Worm (Caenorhabditis elegans) whole organism, mixed stage, embryonic: ENCODE results near the gene clk-2.

Experiments used
- M03D4.4 ChIP-seq: sonication (generic microtip); optimal IDR thresholded peaks from 2 replicates; lab custom pipeline; 2017; ENCODE audit warnings: mild to moderate bottlenecking, missing genetic modification characterization, missing compliant biosample characterization
- bed-3 ChIP-seq: fragments of 200-800 bp; sonication (Bioruptor generic); optimal IDR thresholded peaks from 3 replicates; lab custom pipeline; 2018; ENCODE audit warnings: mild to moderate bottlenecking, missing genetic modification characterization, moderate library complexity, missing compliant biosample characterization
- blmp-1 ChIP-seq: fragments of 150-350 bp; optimal IDR thresholded peaks from 2 replicates; lab custom pipeline; 2014; ENCODE audit warnings: missing biosample characterization, missing genetic modification characterization
- ceh-39 ChIP-seq: fragments of 150-350 bp; optimal IDR thresholded peaks from 2 replicates; lab custom pipeline; 2014; ENCODE audit warnings: missing biosample characterization, missing genetic modification characterization
- ceh-43 ChIP-seq: fragments of 200-800 bp; sonication (Bioruptor generic); optimal IDR thresholded peaks from 2 replicates; lab custom pipeline; 2018; ENCODE audit warnings: mild to moderate bottlenecking, missing genetic modification characterization, moderate library complexity, missing compliant biosample characterization
- ceh-83 ChIP-seq: fragments of 200-800 bp; sonication (Bioruptor generic); optimal IDR thresholded peaks from 2 replicates; lab custom pipeline; 2018; ENCODE audit warnings: mild to moderate bottlenecking, missing genetic modification characterization, missing compliant biosample characterization
- ces-1 ChIP-seq: fragments of 150-350 bp; optimal IDR thresholded peaks from 2 replicates; lab custom pipeline; 2014; ENCODE audit warnings: missing biosample characterization, missing genetic modification reagents, missing genetic modification characterization
- cnd-1 ChIP-seq: fragments of 200-800 bp; sonication (Bioruptor generic); optimal IDR thresholded peaks from 2 replicates; lab custom pipeline; 2018; ENCODE audit warnings: mild to moderate bottlenecking, missing genetic modification characterization, missing compliant biosample characterization
- drap-1 ChIP-seq: fragments of 200-800 bp; sonication (Bioruptor generic); optimal IDR thresholded peaks from 3 replicates; lab custom pipeline; 2018; ENCODE audit warnings: mild to moderate bottlenecking, missing genetic modification characterization, missing compliant biosample characterization
- elt-3 ChIP-seq: fragments of 150-350 bp; optimal IDR thresholded peaks from 2 replicates; lab custom pipeline; 2014; ENCODE audit warnings: missing biosample characterization, missing genetic modification characterization
- flh-1 ChIP-seq: fragments of 200-800 bp; sonication (Bioruptor generic); optimal IDR thresholded peaks from 2 replicates; lab custom pipeline; 2018; ENCODE audit warnings: mild to moderate bottlenecking, missing genetic modification characterization, moderate library complexity, missing compliant biosample characterization
- ham-2 ChIP-seq: fragments of 200-800 bp; sonication (Bioruptor generic); optimal IDR thresholded peaks from 2 replicates; lab custom pipeline; 2018; ENCODE audit warnings: mild to moderate bottlenecking, missing genetic modification characterization, missing compliant biosample characterization
- hlh-1 ChIP-seq: fragments of 150-350 bp; optimal IDR thresholded peaks from 2 replicates; lab custom pipeline; 2014; ENCODE audit warnings: missing biosample characterization, missing genetic modification reagents, missing genetic modification characterization
- lin-13 ChIP-seq: fragments of 150-350 bp; optimal IDR thresholded peaks from 2 replicates; lab custom pipeline; 2014; ENCODE audit warnings: missing biosample characterization, missing genetic modification characterization
- lin-32 ChIP-seq: fragments of 200-800 bp; sonication (Bioruptor generic); optimal IDR thresholded peaks from 2 replicates; lab custom pipeline; 2018; ENCODE audit warnings: mild to moderate bottlenecking, missing genetic modification characterization, missing compliant biosample characterization
- lsy-2 ChIP-seq: fragments of 150-350 bp; optimal IDR thresholded peaks from 2 replicates; lab custom pipeline; 2014; ENCODE audit warnings: missing biosample characterization, missing genetic modification characterization
- mab-5 ChIP-seq: fragments of 150-350 bp; optimal IDR thresholded peaks from 2 replicates; lab custom pipeline; 2014; ENCODE audit warnings: missing biosample characterization, missing genetic modification characterization
- mep-1 ChIP-seq: fragments of 150-350 bp; optimal IDR thresholded peaks from 2 replicates; lab custom pipeline; 2017; ENCODE audit warnings: missing biosample characterization, missing genetic modification reagents, missing genetic modification characterization, inconsistent platforms
- mls-2 ChIP-seq: sonication (generic microtip); optimal IDR thresholded peaks from 2 replicates; lab custom pipeline; 2016; ENCODE audit warnings: mild to moderate bottlenecking, missing genetic modification characterization, moderate library complexity, missing compliant biosample characterization
- nhr-12 ChIP-seq: fragments of 150-350 bp; optimal IDR thresholded peaks from 2 replicates; lab custom pipeline; 2014; ENCODE audit warnings: missing biosample characterization, missing genetic modification characterization
- nhr-2 ChIP-seq: fragments of 150-350 bp; optimal IDR thresholded peaks from 2 replicates; lab custom pipeline; 2014; ENCODE audit warnings: missing biosample characterization, missing genetic modification characterization
- nhr-237 ChIP-seq: fragments of 150-350 bp; optimal IDR thresholded peaks from 2 replicates; lab custom pipeline; 2014; ENCODE audit warnings: missing biosample characterization, missing genetic modification characterization
- nhr-28 ChIP-seq: fragments of 150-350 bp; optimal IDR thresholded peaks from 2 replicates; lab custom pipeline; 2014; ENCODE audit warnings: missing biosample characterization, missing genetic modification characterization
- nhr-76 ChIP-seq: sonication (generic microtip); optimal IDR thresholded peaks from 2 replicates; lab custom pipeline; 2017; ENCODE audit warnings: missing biosample characterization, missing genetic modification characterization
- pha-4 ChIP-seq: fragments of 150-350 bp; optimal IDR thresholded peaks from 2 replicates; lab custom pipeline; 2018; ENCODE audit warnings: missing biosample characterization, missing genetic modification reagents, missing genetic modification characterization
- sem-2 ChIP-seq: fragments of 200-800 bp; sonication (Bioruptor generic); optimal IDR thresholded peaks from 2 replicates; lab custom pipeline; 2018; ENCODE audit warnings: mild to moderate bottlenecking, missing genetic modification characterization, missing compliant biosample characterization
- snpc-4 ChIP-seq: fragments of 150-350 bp; optimal IDR thresholded peaks from 2 replicates; lab custom pipeline; 2014; ENCODE audit warnings: missing biosample characterization, missing genetic modification characterization
- sptf-1 ChIP-seq: sonication (generic microtip); optimal IDR thresholded peaks from 2 replicates; lab custom pipeline; 2017; ENCODE audit warnings: mild to moderate bottlenecking, missing genetic modification characterization, moderate library complexity, missing compliant biosample characterization
- tbx-8 ChIP-seq: fragments of 200-800 bp; sonication (Bioruptor generic); optimal IDR thresholded peaks from 2 replicates; lab custom pipeline; 2018; ENCODE audit warnings: mild to moderate bottlenecking, missing genetic modification characterization, moderate library complexity, missing compliant biosample characterization
- unc-120 ChIP-seq: sonication (generic microtip); optimal IDR thresholded peaks from 2 replicates; lab custom pipeline; 2017; ENCODE audit warnings: missing genetic modification characterization, missing compliant biosample characterization; ENCODE audit not compliant: poor library complexity, severe bottlenecking
- unc-39 ChIP-seq: fragments of 150-350 bp; optimal IDR thresholded peaks from 2 replicates; lab custom pipeline; 2014; ENCODE audit warnings: missing biosample characterization, missing genetic modification characterization
- zip-8 ChIP-seq: fragments of 150-350 bp; optimal IDR thresholded peaks from 2 replicates; lab custom pipeline; 2014; ENCODE audit warnings: missing biosample characterization, missing genetic modification characterization

Gene clk-2

DNA sequence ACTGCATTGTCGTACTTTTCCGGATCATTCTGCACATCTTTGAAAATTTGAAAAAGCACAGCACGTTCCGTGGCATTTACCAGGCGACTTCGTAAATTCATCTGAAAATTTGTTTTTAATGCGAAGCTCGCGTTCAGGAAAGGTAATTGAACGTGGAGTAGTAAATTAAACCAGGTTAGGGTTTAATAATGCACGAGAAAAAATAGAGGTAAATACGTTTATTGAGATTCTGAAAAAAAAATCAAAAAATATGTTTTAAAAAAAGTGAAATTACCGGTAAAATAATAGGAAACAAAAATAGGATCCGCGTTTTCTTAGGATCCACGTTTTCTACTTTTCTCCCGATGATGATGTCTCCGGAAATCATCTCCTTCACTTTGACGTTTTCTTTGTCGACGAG, at the start of gene clk-2:
Gene clk-2, minus strand, starts transcription at position 101 of the 400 bp plus-strand sequence.
- no peak for TF ChIP-seq snpc-4
- TF ChIP-seq sptf-1, result no peak
- no peak for TF ChIP-seq lsy-2 (tag; lab: Kevin White, UChicago)
- TF ChIP-seq mab-5 (tag; lab: Kevin White, UChicago), result no peak
- TF ChIP-seq nhr-76 (tag; lab: Kevin White, UChicago), result no peak
- no peak for TF ChIP-seq unc-120
- TF ChIP-seq nhr-28, result no peak
- TF ChIP-seq hlh-1 (tag; lab: Kevin White, UChicago), result no peak
- no peak for TF ChIP-seq nhr-2 (tag; lab: Kevin White, UChicago)
- no peak for TF ChIP-seq tbx-8 (GFP tag; lab: Kevin White, UChicago)
- TF ChIP-seq, all 35 proteins: peak for 0

DNA sequence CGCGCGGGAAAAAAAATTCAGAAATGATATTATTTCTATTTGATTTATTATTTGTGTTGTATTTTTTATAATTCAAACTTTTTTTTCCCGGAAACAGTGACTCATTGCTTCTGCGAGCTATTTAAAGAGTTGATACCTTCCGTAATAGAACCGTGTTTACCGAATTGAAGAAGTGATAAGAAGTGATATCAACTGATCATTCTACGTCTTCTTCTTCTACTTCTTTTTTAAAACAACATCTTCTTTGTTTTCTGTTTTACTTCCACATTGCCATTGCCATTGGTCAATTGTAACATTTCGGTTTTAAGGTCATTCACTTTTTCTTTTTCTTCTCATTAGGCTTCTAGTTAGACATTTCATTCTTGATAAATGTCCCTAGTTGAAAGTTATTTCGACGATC, 47.8 kb upstream of the clk-2 start, which contains the start of gene ttr-32:
Gene ttr-32, plus strand, starts transcription at position 314 of the 400 bp plus-strand sequence.
- TF ChIP-seq lin-13 (tag; lab: Kevin White, UChicago), result no peak
- TF ChIP-seq lin-32 (GFP tag; lab: Kevin White, UChicago), result no peak
- TF ChIP-seq ceh-43 (GFP tag; lab: Kevin White, UChicago), result no peak
- TF ChIP-seq zip-8, result no peak
- TF ChIP-seq drap-1, result no peak
- no peak for TF ChIP-seq sem-2 (GFP tag; lab: Kevin White, UChicago)
- no peak for TF ChIP-seq nhr-12 (tag; lab: Kevin White, UChicago)
- no peak for TF ChIP-seq ham-2 (GFP tag; lab: Kevin White, UChicago)
- TF ChIP-seq M03D4.4 (tag; lab: Kevin White, UChicago), result no peak
- no peak for TF ChIP-seq nhr-76 (tag; lab: Kevin White, UChicago)
- no peak for TF ChIP-seq lsy-2 (tag; lab: Kevin White, UChicago)
- no peak for TF ChIP-seq cnd-1 (tag; lab: Kevin White, UChicago)
- TF ChIP-seq elt-3 (tag; lab: Kevin White, UChicago), result no peak
- no peak for TF ChIP-seq pha-4 (tag; lab: Kevin White, UChicago)
- TF ChIP-seq ceh-39 (tag; lab: Kevin White, UChicago), result no peak
- no peak for TF ChIP-seq mep-1
- TF ChIP-seq ces-1 (GFP tag; lab: Kevin White, UChicago), result no peak
- no peak for TF ChIP-seq hlh-1 (tag; lab: Kevin White, UChicago)

- TF ChIP-seq nhr-76 (tag; lab: Kevin White, UChicago) (no peak), sptf-1 (no peak), mab-5 (tag; lab: Kevin White, UChicago) (no peak), drap-1 (no peak), nhr-12 (tag; lab: Kevin White, UChicago) (no peak), lin-13 (tag; lab: Kevin White, UChicago) (no peak), bed-3 (GFP tag; lab: Kevin White, UChicago) (no peak), flh-1 (GFP tag; lab: Kevin White, UChicago) (no peak), hlh-1 (tag; lab: Kevin White, UChicago) (no peak), nhr-2 (tag; lab: Kevin White, UChicago) (no peak), unc-39 (tag; lab: Kevin White, UChicago) (no peak), ham-2 (GFP tag; lab: Kevin White, UChicago) (no peak), nhr-237 (tag; lab: Kevin White, UChicago) (no peak), mep-1 (no peak), M03D4.4 (tag; lab: Kevin White, UChicago) (no peak)
Measured at ce11 chrIII:7565247-7565646, 46.9 kb upstream of the clk-2 start, which contains the start of gene ttr-8. Gene ttr-8, minus strand, starts transcription at chrIII:7565347.

DNA sequence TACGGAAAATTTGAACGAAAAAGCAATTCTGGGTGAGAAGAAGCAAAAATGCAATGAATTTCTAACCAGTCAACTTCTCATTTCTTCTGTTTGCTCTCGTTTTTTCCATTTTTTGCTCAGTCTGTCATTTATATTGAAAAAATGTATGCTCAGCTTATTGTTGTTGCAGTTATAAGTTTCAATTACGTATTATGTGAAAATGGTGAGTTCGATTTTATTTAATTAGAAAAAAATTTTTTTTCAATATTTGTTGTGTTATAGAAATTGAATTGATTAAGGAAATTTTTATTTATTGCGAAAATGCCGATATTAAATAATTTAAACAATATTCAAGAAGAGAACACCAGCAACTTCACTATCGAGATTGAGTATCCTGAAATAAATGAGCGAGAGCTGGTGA, 43.5 kb upstream of the clk-2 start, which contains the start of gene lgc-12:
Gene lgc-12, plus strand, starts transcription at position 301 of the 400 bp plus-strand sequence.
- TF ChIP-seq nhr-2 (tag; lab: Kevin White, UChicago), result no peak
- TF ChIP-seq blmp-1 (tag; lab: Kevin White, UChicago), result no peak
- no peak for TF ChIP-seq ceh-83
- TF ChIP-seq pha-4 (tag; lab: Kevin White, UChicago), result no peak
- no peak for TF ChIP-seq mls-2 (tag; lab: Kevin White, UChicago)
- TF ChIP-seq nhr-76 (tag; lab: Kevin White, UChicago), result no peak
- TF ChIP-seq cnd-1 (tag; lab: Kevin White, UChicago), result no peak
- TF ChIP-seq lin-32 (GFP tag; lab: Kevin White, UChicago), result no peak
- TF ChIP-seq tbx-8 (GFP tag; lab: Kevin White, UChicago), result no peak
- no peak for TF ChIP-seq snpc-4
- TF ChIP-seq nhr-28, result no peak
- no peak for TF ChIP-seq M03D4.4 (tag; lab: Kevin White, UChicago)
- TF ChIP-seq, all 35 proteins: peak for 0
